Fruit fly (Drosophila melanogaster) whole organism, embryonic: ENCODE results near the gene CG6287.
A peak's percentile ranks its signal among the peaks of the same experiment; 100 is the strongest.

Source experiments
- BtbVII ChIP-seq: fragments of 200-800 bp; sonication (Bioruptor generic); optimal IDR thresholded peaks from 3 replicates; lab custom pipeline; 2017; ENCODE audit warnings: missing biosample characterization, mild to moderate bottlenecking, missing genetic modification characterization
- CG11696 ChIP-seq: fragments of 200-800 bp; sonication (Bioruptor generic); IDR thresholded peaks from 2 replicates; pipeline ENCODE4 v1.3.6; 2022; ENCODE audit warnings: missing biosample characterization, missing genetic modification characterization
- CG16813 ChIP-seq: fragments of 200-800 bp; sonication (Bioruptor generic); IDR thresholded peaks from 3 replicates; pipeline ENCODE4 v1.3.6; 2022; ENCODE audit warnings: missing biosample characterization, missing genetic modification characterization; ENCODE audit not compliant: partially characterized antibody
- CG17385 ChIP-seq: fragments of 200-800 bp; sonication (Bioruptor generic); optimal IDR thresholded peaks from 3 replicates; lab custom pipeline; 2018; ENCODE audit warnings: missing biosample characterization, mild to moderate bottlenecking, missing genetic modification characterization
- CG17829 ChIP-seq: fragments of 200-800 bp; optimal IDR thresholded peaks from 2 replicates; lab custom pipeline; 2019; ENCODE audit warnings: missing biosample characterization, mild to moderate bottlenecking, missing genetic modification characterization, moderate library complexity
- CG1792 ChIP-seq: fragments of 200-800 bp; sonication (Bioruptor generic); optimal IDR thresholded peaks from 2 replicates; lab custom pipeline; 2016; ENCODE audit warnings: missing biosample characterization, missing genetic modification characterization
- CG2712 ChIP-seq: fragments of 200-800 bp; optimal IDR thresholded peaks from 3 replicates; lab custom pipeline; 2019; ENCODE audit warnings: missing biosample characterization, mild to moderate bottlenecking, missing genetic modification characterization, moderate library complexity
- CG4404 ChIP-seq: fragments of 200-800 bp; sonication (Bioruptor generic); IDR thresholded peaks from 2 replicates; pipeline ENCODE4 v1.3.6; 2022; ENCODE audit warnings: missing biosample characterization, missing genetic modification characterization
- CG6765 ChIP-seq: fragments of 200-800 bp; sonication (Bioruptor generic); optimal IDR thresholded peaks from 3 replicates; lab custom pipeline; 2017; ENCODE audit warnings: missing biosample characterization, mild to moderate bottlenecking, missing genetic modification characterization
- CG8478 ChIP-seq: fragments of >200 bp; optimal IDR thresholded peaks from 2 replicates; lab custom pipeline; 2018
- Med ChIP-seq: fragments of 200-800 bp; sonication (Bioruptor generic); peaks from one replicate; lab custom pipeline; 2016; ENCODE audit warnings: missing biosample characterization, missing genetic modification characterization, mild to moderate bottlenecking, inconsistent platforms, moderate library complexity
- Rx ChIP-seq: fragments of 200-800 bp; sonication (Bioruptor generic); IDR thresholded peaks from 2 replicates; pipeline ENCODE4 v1.3.6; 2022; ENCODE audit warnings: missing biosample characterization, missing genetic modification characterization
- Stat92E ChIP-seq, 3 experiments: fragments of >200 bp in 2 of 3; fragments of 200-800 bp in 1 of 3; sonication (Bioruptor generic) in 1 of 3; optimal IDR thresholded peaks; 2 replicates each; lab custom pipeline; 2017 to 2019; ENCODE audit warnings: missing biosample characterization in 3 of 3, missing genetic modification characterization in 3 of 3, mild to moderate bottlenecking in 1 of 3, moderate library complexity in 1 of 3
- Xbp1 ChIP-seq: fragments of 200-800 bp; sonication (Bioruptor generic); optimal IDR thresholded peaks from 3 replicates; lab custom pipeline; 2016; ENCODE audit warnings: missing biosample characterization, mild to moderate bottlenecking, missing genetic modification characterization
- ase ChIP-seq: fragments of 200-800 bp; sonication (Bioruptor generic); IDR thresholded peaks from 3 replicates; pipeline ENCODE4 v1.3.6; 2022; ENCODE audit warnings: missing biosample characterization, missing genetic modification characterization
- en ChIP-seq: fragments of 200-800 bp; sonication (Bioruptor generic); optimal IDR thresholded peaks from 2 replicates; lab custom pipeline; 2016; ENCODE audit warnings: missing biosample characterization, missing genetic modification characterization
- gsb-n ChIP-seq: fragments of 200-800 bp; sonication (Bioruptor generic); optimal IDR thresholded peaks from 3 replicates; lab custom pipeline; 2018; ENCODE audit warnings: missing biosample characterization, mild to moderate bottlenecking, missing genetic modification characterization
- hb ChIP-seq: fragments of 200-800 bp; sonication (Bioruptor generic); IDR thresholded peaks from 3 replicates; pipeline ENCODE4 v1.3.6; 2022; ENCODE audit warnings: missing biosample characterization, missing genetic modification characterization; ENCODE audit not compliant: partially characterized antibody
- luna ChIP-seq: fragments of 200-800 bp; sonication (Bioruptor generic); optimal IDR thresholded peaks from 2 replicates; lab custom pipeline; 2016; ENCODE audit warnings: missing biosample characterization, missing genetic modification characterization
- pnt ChIP-seq: fragments of 200-800 bp; sonication (Bioruptor generic); optimal IDR thresholded peaks from 3 replicates; lab custom pipeline; 2016; ENCODE audit warnings: missing biosample characterization, missing genetic modification characterization
- prd ChIP-seq, 3 experiments: fragments of >200 bp in 2 of 3; fragments of 200-800 bp in 1 of 3; sonication (Bioruptor generic) in 1 of 3; optimal IDR thresholded peaks in 2 of 3; IDR thresholded peaks in 1 of 3; 2 replicates in 2 of 3; 3 replicates in 1 of 3; pipeline versions ENCODE4 v1.3.6 to Lab custom; 2017 to 2022; ENCODE audit warnings: missing biosample characterization in 1 of 3, missing genetic modification characterization in 1 of 3
- tll ChIP-seq, 2 experiments: fragments of 200-800 bp in 1 of 2; fragments of >200 bp in 1 of 2; sonication (Bioruptor generic) in 1 of 2; optimal IDR thresholded peaks; 2 replicates each; lab custom pipeline; 2017 to 2019; ENCODE audit warnings: missing biosample characterization in 2 of 2, missing genetic modification characterization in 2 of 2, mild to moderate bottlenecking in 1 of 2, moderate library complexity in 1 of 2
- zfh2 ChIP-seq: fragments of 200-800 bp; sonication (Bioruptor generic); optimal IDR thresholded peaks from 2 replicates; lab custom pipeline; 2016; ENCODE audit warnings: missing biosample characterization, missing genetic modification characterization

Gene CG6287

DNA sequence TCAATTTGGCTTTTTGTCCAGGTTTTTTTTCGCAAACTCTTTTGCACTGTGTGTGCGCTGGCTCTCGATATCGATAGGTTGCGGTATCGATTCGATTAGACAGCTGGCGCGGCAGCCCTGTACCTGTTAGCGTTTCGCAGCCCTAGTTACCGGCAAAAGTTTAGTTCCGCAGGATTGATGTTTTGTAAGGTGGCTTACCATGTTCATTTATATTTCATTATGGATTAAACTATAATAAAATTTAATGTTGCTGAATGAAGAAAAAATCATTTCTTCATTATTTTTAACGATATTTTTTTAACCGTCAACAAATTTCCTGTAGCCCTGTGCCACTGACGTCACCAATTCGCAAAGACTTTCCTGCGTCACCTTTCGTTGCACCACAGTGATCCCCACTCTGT, 49.0 kb downstream of the CG6287 start, which contains the start of gene Reps (continued):
- TF ChIP-seq pnt (GFP tag; lab: Kevin White, UChicago) (peak; percentile 98), luna (peak; percentile 96), tll (GFP tag; optimal IDR thresholded peaks at IDR 0.05; lab: Kevin White, UChicago) (peak; percentile 75 to 82), Xbp1 (GFP tag; lab: Kevin White, UChicago) (peak; percentile 99), CG8478 (lab: Kevin White, UChicago) (no peak), BtbVII (peak; percentile 97), zfh2 (peak; percentile 98)

DNA sequence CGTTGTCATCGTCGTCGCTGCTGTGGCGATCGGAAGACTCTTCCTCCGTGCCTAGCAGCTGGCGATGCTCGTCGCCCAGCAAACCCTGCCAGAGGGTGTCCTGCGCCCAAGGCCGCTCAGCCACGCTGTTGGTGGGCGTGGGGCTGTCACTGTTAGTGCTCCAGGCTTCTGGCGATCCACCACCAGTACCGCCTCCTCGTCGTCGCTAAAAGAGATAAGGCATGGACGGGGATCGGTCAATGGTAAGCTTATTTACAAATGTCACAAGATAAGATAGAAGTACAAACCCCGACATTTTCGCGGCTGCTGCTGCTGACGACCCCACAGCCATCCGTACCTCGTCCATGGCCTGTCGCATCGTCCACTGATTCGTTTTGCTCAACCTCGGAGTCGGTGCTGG, 50.2 kb downstream of the CG6287 start:
- no peak for TF ChIP-seq CG2712 (tag; lab: Kevin White, UChicago)
- TF ChIP-seq CG1792: no peak
- TF ChIP-seq CG6765 (GFP tag; lab: Kevin White, UChicago): no peak
- peak; percentile 61 for TF ChIP-seq Med (GFP tag; lab: Kevin White, UChicago)
- TF ChIP-seq CG17385 (GFP tag; lab: Kevin White, UChicago): no peak
- no peak for TF ChIP-seq CG11696
- no peak for TF ChIP-seq ase
- TF ChIP-seq Rx (GFP tag; lab: Robert Waterston, UW): no peak
- no peak for TF ChIP-seq Stat92E (GFP tag; optimal IDR thresholded peaks at IDR 0.05; lab: Kevin White, UChicago)
- TF ChIP-seq hb: no peak
- no peak for TF ChIP-seq CG17829 (tag; lab: Kevin White, UChicago)
- peak in 1 of 2 experiments; percentile 12 for TF ChIP-seq prd (optimal IDR thresholded peaks at IDR 0.05; lab: Kevin White, UChicago)
- TF ChIP-seq prd (GFP tag; IDR thresholded peaks at IDR 0.05; lab: Robert Waterston, UW): no peak
- TF ChIP-seq CG16813 (GFP tag; lab: Robert Waterston, UW): no peak
- no peak for TF ChIP-seq en (GFP tag; lab: Kevin White, UChicago)
- TF ChIP-seq gsb-n (tag; lab: Kevin White, UChicago): no peak
- no peak for TF ChIP-seq CG4404 (GFP tag; lab: Robert Waterston, UW)
- TF ChIP-seq, all 482 proteins: peak for 2
